Worm (Caenorhabditis elegans) whole organism, L1 larva: ENCODE measurements around the gene T23F11.11.

Experiments
- C34B4.2 ChIP-seq: sonication (generic microtip); optimal IDR thresholded peaks from 2 replicates; lab custom pipeline; 2017; ENCODE audit warnings: mild to moderate bottlenecking, missing genetic modification characterization, missing compliant biosample characterization
- aly-2 ChIP-seq: fragments of 150-350 bp; optimal IDR thresholded peaks from 2 replicates; lab custom pipeline; 2014; ENCODE audit warnings: missing biosample characterization, missing genetic modification characterization
- blmp-1 ChIP-seq: fragments of 150-350 bp; optimal IDR thresholded peaks from 2 replicates; lab custom pipeline; 2014; ENCODE audit warnings: missing biosample characterization, missing genetic modification characterization
- ceh-8 ChIP-seq: fragments of 200-800 bp; sonication (Bioruptor generic); optimal IDR thresholded peaks from 2 replicates; lab custom pipeline; 2018; ENCODE audit warnings: mild to moderate bottlenecking, missing genetic modification characterization, moderate library complexity, missing compliant biosample characterization
- ceh-88 ChIP-seq: fragments of 200-800 bp; sonication (Bioruptor generic); IDR thresholded peaks from 2 replicates; pipeline ENCODE4 v1.3.6; 2022; ENCODE audit warnings: missing genetic modification characterization, missing compliant biosample characterization
- ceh-90 ChIP-seq: sonication (generic microtip); optimal IDR thresholded peaks from 2 replicates; lab custom pipeline; 2016; ENCODE audit warnings: missing genetic modification characterization, missing compliant biosample characterization
- dpl-1 ChIP-seq, 3 experiments: fragments of 150-350 bp in 2 of 3; sonication (generic microtip) in 1 of 3; optimal IDR thresholded peaks; 2 replicates each; lab custom pipeline; 2014 to 2017; ENCODE audit warnings: missing biosample characterization in 3 of 3, missing genetic modification characterization in 3 of 3, missing genetic modification reagents in 3 of 3
- dsc-1 ChIP-seq: sonication (generic microtip); optimal IDR thresholded peaks from 2 replicates; lab custom pipeline; 2016; ENCODE audit warnings: mild to moderate bottlenecking, missing genetic modification characterization, missing compliant biosample characterization
- efl-1 ChIP-seq, 4 experiments: fragments of 150-350 bp; optimal IDR thresholded peaks in 3 of 4; peaks in 1 of 4; 1 replicate in 1 of 4; 2 replicates in 3 of 4; lab custom pipeline; 2014; ENCODE audit warnings: missing biosample characterization in 2 of 4, missing genetic modification characterization in 2 of 4, missing genetic modification reagents in 2 of 4
- ets-5 ChIP-seq: fragments of 200-800 bp; sonication (Bioruptor generic); IDR thresholded peaks from 2 replicates; pipeline ENCODE4 v1.3.6; 2022; ENCODE audit warnings: missing genetic modification characterization, missing compliant biosample characterization
- fkh-4 ChIP-seq: sonication (generic microtip); optimal IDR thresholded peaks from 2 replicates; lab custom pipeline; 2016; ENCODE audit warnings: missing compliant biosample characterization, missing genetic modification characterization, borderline replicate concordance
- isw-1 ChIP-seq: fragments of 200-800 bp; sonication (Bioruptor generic); IDR thresholded peaks from 2 replicates; pipeline ENCODE4 v1.3.6; 2022; ENCODE audit warnings: missing genetic modification characterization, missing compliant biosample characterization
- jun-1 ChIP-seq: fragments of 150-350 bp; optimal IDR thresholded peaks from 2 replicates; lab custom pipeline; 2014; ENCODE audit warnings: missing biosample characterization, missing genetic modification reagents, missing genetic modification characterization
- lin-13 ChIP-seq: fragments of 150-350 bp; optimal IDR thresholded peaks from 2 replicates; lab custom pipeline; 2014; ENCODE audit warnings: missing biosample characterization, missing genetic modification reagents, missing genetic modification characterization
- lin-14 ChIP-seq: fragments of 200-800 bp; sonication (Bioruptor generic); optimal IDR thresholded peaks from 2 replicates; lab custom pipeline; 2018; ENCODE audit warnings: mild to moderate bottlenecking, missing genetic modification characterization, moderate library complexity, missing compliant biosample characterization
- lin-35 ChIP-seq, 2 experiments: fragments of 150-350 bp; optimal IDR thresholded peaks; 2 replicates each; lab custom pipeline; 2014; ENCODE audit warnings: missing biosample characterization in 2 of 2, missing genetic modification characterization in 2 of 2, missing genetic modification reagents in 2 of 2
- lin-39 ChIP-seq: fragments of 150-350 bp; optimal IDR thresholded peaks from 2 replicates; lab custom pipeline; 2014; ENCODE audit warnings: missing biosample characterization, missing genetic modification reagents, missing genetic modification characterization
- lsy-2 ChIP-seq, 2 experiments: fragments of 150-350 bp; optimal IDR thresholded peaks; 2 replicates each; lab custom pipeline; 2014; ENCODE audit warnings: missing biosample characterization in 2 of 2, missing genetic modification characterization in 2 of 2
- mab-9 ChIP-seq: fragments of 200-800 bp; sonication (Bioruptor generic); IDR thresholded peaks from 2 replicates; pipeline ENCODE4 v1.3.6; 2022; ENCODE audit warnings: missing genetic modification reagents, missing genetic modification characterization, missing compliant biosample characterization
- mdl-1 ChIP-seq, 2 experiments: fragments of 150-350 bp; optimal IDR thresholded peaks; 2 replicates each; lab custom pipeline; 2014 to 2017; ENCODE audit warnings: missing biosample characterization in 2 of 2, missing genetic modification characterization in 2 of 2, inconsistent platforms in 1 of 2
- mef-2 ChIP-seq: fragments of 150-350 bp; optimal IDR thresholded peaks from 2 replicates; lab custom pipeline; 2014; ENCODE audit warnings: missing biosample characterization, missing genetic modification characterization
- nhr-90 ChIP-seq: sonication (generic microtip); optimal IDR thresholded peaks from 2 replicates; lab custom pipeline; 2016; ENCODE audit warnings: mild to moderate bottlenecking, missing genetic modification characterization, missing compliant biosample characterization; ENCODE audit not compliant: poor library complexity
- pag-3 ChIP-seq: sonication (generic microtip); optimal IDR thresholded peaks from 2 replicates; lab custom pipeline; 2017; ENCODE audit warnings: missing genetic modification characterization, mild to moderate bottlenecking, missing compliant biosample characterization, antibody characterized with exemption, borderline replicate concordance; ENCODE audit not compliant: insufficient read depth
- rnt-1 ChIP-seq: sonication (generic microtip); optimal IDR thresholded peaks from 2 replicates; lab custom pipeline; 2016; ENCODE audit warnings: mild to moderate bottlenecking, missing genetic modification characterization, moderate library complexity, missing compliant biosample characterization
- snpc-4 ChIP-seq: fragments of 150-350 bp; optimal IDR thresholded peaks from 2 replicates; lab custom pipeline; 2014; ENCODE audit warnings: missing biosample characterization, missing genetic modification characterization
- snu-23 ChIP-seq: sonication (generic microtip); optimal IDR thresholded peaks from 2 replicates; lab custom pipeline; 2016; ENCODE audit warnings: missing genetic modification characterization, missing compliant biosample characterization
- sup-37 ChIP-seq: fragments of 200-800 bp; sonication (Bioruptor generic); optimal IDR thresholded peaks from 2 replicates; lab custom pipeline; 2018; ENCODE audit warnings: mild to moderate bottlenecking, missing genetic modification characterization, missing compliant biosample characterization
- tbx-2 ChIP-seq: sonication (generic microtip); optimal IDR thresholded peaks from 2 replicates; lab custom pipeline; 2016; ENCODE audit warnings: missing genetic modification characterization, missing compliant biosample characterization
- unc-86 ChIP-seq: sonication (generic microtip); optimal IDR thresholded peaks from 2 replicates; lab custom pipeline; 2016; ENCODE audit warnings: missing genetic modification characterization, missing compliant biosample characterization
- unc-98 ChIP-seq: fragments of 200-800 bp; sonication (Bioruptor generic); IDR thresholded peaks from 2 replicates; pipeline ENCODE4 v1.3.6; 2022; ENCODE audit warnings: missing genetic modification characterization, missing compliant biosample characterization
- ztf-4 ChIP-seq: fragments of 150-350 bp; optimal IDR thresholded peaks from 2 replicates; lab custom pipeline; 2014; ENCODE audit warnings: missing biosample characterization, missing genetic modification characterization

T23F11.11 gene

DNA sequence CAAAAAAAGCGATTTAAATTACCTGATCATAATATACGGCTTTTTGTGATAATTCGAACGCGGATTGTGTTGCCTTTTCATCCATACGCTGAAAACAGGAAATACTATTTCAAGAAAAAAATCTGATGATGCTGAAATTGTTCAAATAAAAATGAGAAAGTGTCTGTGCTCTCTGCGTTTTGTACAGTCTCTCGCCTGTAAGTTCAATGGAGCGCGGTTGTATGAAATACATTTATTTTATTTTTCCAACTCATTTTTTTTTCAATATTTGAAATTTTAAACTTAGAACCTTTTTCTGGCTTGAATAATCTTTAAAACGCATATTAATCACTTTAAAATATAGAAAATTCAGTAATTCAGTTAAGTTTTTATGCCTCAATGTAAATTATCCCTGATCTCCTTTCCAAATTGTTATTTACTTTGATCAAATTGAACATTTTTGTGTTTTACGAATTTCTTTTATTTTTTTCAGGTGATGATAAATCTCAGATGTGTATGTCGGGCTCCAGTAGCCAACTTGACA, 32.6 kb upstream of the T23F11.11 start, which contains the start of the genes clp-2 and mrpl-16 (continued):
- TF ChIP-seq mab-9 (GFP tag; lab: Robert Waterston, UW) (no peak), dpl-1 (GFP tag; optimal IDR thresholded peaks at IDR 0.05; lab: Kevin White, UChicago) (peak; percentile 21 to 68 (median 46)), mdl-1 (tag; optimal IDR thresholded peaks at IDR 0.05; lab: Kevin White, UChicago) (no peak), blmp-1 (no peak), snpc-4 (no peak), isw-1 (GFP tag; lab: Robert Waterston, UW) (no peak), pag-3 (tag; lab: Kevin White, UChicago) (no peak)

DNA sequence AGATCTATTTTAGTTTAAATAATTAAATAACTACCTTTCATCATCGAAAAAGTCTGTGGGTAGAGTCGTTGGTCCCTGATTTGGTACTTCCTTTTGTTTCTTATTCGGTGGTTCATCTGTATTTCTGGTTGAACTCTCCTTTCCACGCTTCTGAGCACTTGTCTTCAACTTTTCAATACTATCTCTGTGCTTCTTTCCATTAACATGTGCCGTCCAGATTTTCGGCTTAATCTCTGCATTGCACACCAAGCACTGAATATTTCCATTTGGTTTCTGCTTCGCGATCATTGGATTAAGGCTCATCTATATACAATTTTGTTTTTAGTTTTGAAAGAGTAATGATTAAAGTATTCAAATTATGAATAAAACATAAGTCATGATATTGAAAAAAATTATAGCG, 28.5 kb upstream of the T23F11.11 start, which contains the start of gene sel-13:
sel-13 (minus strand) TSS at position 303 of the 400 bp plus-strand sequence.
- TF ChIP-seq ets-5 (GFP tag; lab: Robert Waterston, UW), result no peak
- no peak for TF ChIP-seq mdl-1 (tag; optimal IDR thresholded peaks at IDR 0.05; lab: Kevin White, UChicago)
- no peak for TF ChIP-seq lin-14 (GFP tag; lab: Kevin White, UChicago)
- TF ChIP-seq ceh-8 (GFP tag; lab: Kevin White, UChicago), result no peak

DNA sequence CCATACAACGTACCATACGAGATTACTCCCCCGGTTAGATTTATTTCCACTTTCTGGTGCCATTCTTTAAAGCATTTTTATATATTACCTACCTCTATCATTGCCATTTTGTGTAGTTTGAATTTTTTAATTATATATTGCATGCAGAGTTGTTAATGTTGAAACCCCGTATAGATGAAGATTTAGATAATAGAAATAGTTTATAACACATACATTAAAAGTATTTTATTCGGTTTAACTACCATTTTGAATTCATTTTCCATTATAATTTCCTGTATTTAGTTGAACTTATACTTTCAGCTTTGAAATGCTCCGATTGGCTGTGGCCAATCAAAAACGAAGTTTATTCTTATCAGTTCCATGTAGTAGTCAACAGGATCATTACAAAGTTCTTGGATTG, 26.4 kb upstream of the T23F11.11 start, which contains the start of gene dnj-18:
dnj-18 (plus strand) TSS at position 301 of the 400 bp plus-strand sequence.
- no peak for TF ChIP-seq lsy-2 (tag; optimal IDR thresholded peaks at IDR 0.05; lab: Kevin White, UChicago)

DNA sequence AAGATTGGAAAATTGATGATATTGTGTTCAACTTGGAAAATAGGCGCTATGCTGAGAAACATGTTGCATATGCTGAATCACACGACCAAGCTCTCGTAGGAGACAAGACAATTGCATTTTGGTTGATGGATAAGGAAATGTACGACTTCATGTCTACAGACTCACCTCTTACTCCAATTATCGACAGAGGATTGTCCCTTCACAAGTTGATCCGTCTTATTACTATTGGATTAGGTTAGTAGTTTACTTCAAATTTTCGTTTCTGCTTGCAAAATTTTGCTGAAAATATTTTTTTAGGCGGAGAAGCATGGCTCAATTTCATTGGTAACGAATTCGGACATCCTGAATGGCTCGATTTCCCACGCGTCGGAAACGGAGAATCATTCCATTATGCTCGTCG, 25.5 kb upstream of the T23F11.11 start:
- TF ChIP-seq sup-37 (GFP tag; lab: Kevin White, UChicago), result no peak
- no peak for TF ChIP-seq unc-98 (GFP tag; lab: Robert Waterston, UW)
- TF ChIP-seq efl-1 (optimal IDR thresholded peaks at IDR 0.05; lab: Kevin White, UChicago), result no peak
- peak in 1 of 2 experiments; percentile 34 for TF ChIP-seq efl-1 (GFP tag; optimal IDR thresholded peaks at IDR 0.05 in 1 of 2; lab: Kevin White, UChicago)
- TF ChIP-seq tbx-2 (tag; lab: Kevin White, UChicago), result no peak

DNA sequence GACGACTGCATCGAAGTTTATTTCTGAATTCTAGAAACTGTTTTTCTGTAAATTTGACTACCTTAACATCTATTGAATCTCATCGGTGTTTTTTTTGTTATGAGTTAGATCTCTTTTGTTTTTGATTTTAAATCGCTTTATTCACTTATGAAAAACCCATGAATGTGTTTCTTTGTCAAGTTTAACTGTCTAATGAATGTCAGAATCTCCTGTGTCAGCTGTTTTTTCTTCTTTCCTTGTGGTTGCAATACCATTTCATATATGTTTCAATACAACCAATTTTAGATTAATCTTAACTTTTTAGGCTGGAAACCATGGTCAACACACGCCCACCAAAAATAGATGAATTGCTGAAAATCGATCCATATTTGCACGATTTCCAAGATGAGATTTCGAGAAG, 23.7 kb upstream of the T23F11.11 start, which contains the start of gene T04A8.7:
T04A8.7 (plus strand) TSS at position 301 of the 400 bp plus-strand sequence.
- no peak for TF ChIP-seq dsc-1 (tag; lab: Kevin White, UChicago)
- TF ChIP-seq aly-2, result no peak
- TF ChIP-seq snu-23 (GFP tag; lab: Kevin White, UChicago), result no peak
- no peak for TF ChIP-seq C34B4.2 (tag; lab: Kevin White, UChicago)
- no peak for TF ChIP-seq tbx-2 (tag; lab: Kevin White, UChicago)
- no peak for TF ChIP-seq unc-86 (tag; lab: Kevin White, UChicago)
- no peak for TF ChIP-seq sup-37 (GFP tag; lab: Kevin White, UChicago)
- TF ChIP-seq ceh-88 (GFP tag; lab: Robert Waterston, UW), result no peak
- TF ChIP-seq rnt-1 (tag; lab: Kevin White, UChicago), result no peak
- no peak for TF ChIP-seq lin-35 (GFP tag; optimal IDR thresholded peaks at IDR 0.05; lab: Kevin White, UChicago)
- TF ChIP-seq ceh-90 (tag; lab: Kevin White, UChicago), result no peak
- TF ChIP-seq lin-39 (tag; lab: Kevin White, UChicago), result no peak
- no peak for TF ChIP-seq fkh-4 (tag; lab: Kevin White, UChicago)
- no peak for TF ChIP-seq lin-13 (GFP tag; lab: Kevin White, UChicago)
- no peak for TF ChIP-seq jun-1 (tag; lab: Kevin White, UChicago)
- no peak for TF ChIP-seq nhr-90 (tag; lab: Kevin White, UChicago)
- TF ChIP-seq mef-2, result no peak
- TF ChIP-seq ztf-4, result no peak
